Worm (Caenorhabditis elegans) whole organism, young adult: Measurements from ENCODE around the gene nspb-1.
A peak's percentile ranks its signal among the peaks of the same experiment; 100 is the strongest.

Experiments used
- attf-3 ChIP-seq: fragments of 200-800 bp; sonication (Bioruptor generic); conservative IDR thresholded peaks from 2 replicates; pipeline ENCODE4 v1.3.6; 2022; ENCODE audit warnings: missing genetic modification reagents, missing genetic modification characterization, missing compliant biosample characterization
- ceh-27 ChIP-seq: fragments of 200-800 bp; sonication (Bioruptor generic); optimal IDR thresholded peaks from 2 replicates; lab custom pipeline; 2018; ENCODE audit warnings: mild to moderate bottlenecking, missing genetic modification characterization, moderate library complexity, missing compliant biosample characterization
- die-1 ChIP-seq: sonication (generic microtip); optimal IDR thresholded peaks from 2 replicates; lab custom pipeline; 2016; ENCODE audit warnings: missing genotype, mild to moderate bottlenecking, missing genetic modification characterization, missing compliant biosample characterization
- egl-44 ChIP-seq: fragments of 200-800 bp; sonication (Bioruptor generic); IDR thresholded peaks from 2 replicates; pipeline ENCODE4 v1.3.6; 2022; ENCODE audit warnings: missing genetic modification reagents, missing genetic modification characterization, missing compliant biosample characterization
- hmg-1.2 ChIP-seq: fragments of 200-800 bp; sonication (Bioruptor generic); IDR thresholded peaks from 2 replicates; pipeline ENCODE4 v1.3.6; 2022; ENCODE audit warnings: missing genetic modification reagents, missing genetic modification characterization, missing compliant biosample characterization
- let-607 ChIP-seq, 2 experiments: fragments of 200-800 bp in 1 of 2; sonication (Bioruptor generic) in 1 of 2; sonication (generic microtip) in 1 of 2; optimal IDR thresholded peaks; 2 replicates each; lab custom pipeline; 2016 to 2018; ENCODE audit warnings: mild to moderate bottlenecking in 2 of 2, missing compliant biosample characterization in 2 of 2, missing genetic modification characterization in 2 of 2, moderate library complexity in 2 of 2, missing genotype in 1 of 2
- mes-4 ChIP-seq: sonication (generic microtip); optimal IDR thresholded peaks from 2 replicates; lab custom pipeline; 2016; ENCODE audit warnings: missing genotype, missing genetic modification characterization, missing compliant biosample characterization
- unc-62 ChIP-seq: fragments of 150-350 bp; optimal IDR thresholded peaks from 2 replicates; lab custom pipeline; 2014; ENCODE audit warnings: missing biosample characterization, missing genetic modification reagents, missing genetic modification characterization

DNA sequence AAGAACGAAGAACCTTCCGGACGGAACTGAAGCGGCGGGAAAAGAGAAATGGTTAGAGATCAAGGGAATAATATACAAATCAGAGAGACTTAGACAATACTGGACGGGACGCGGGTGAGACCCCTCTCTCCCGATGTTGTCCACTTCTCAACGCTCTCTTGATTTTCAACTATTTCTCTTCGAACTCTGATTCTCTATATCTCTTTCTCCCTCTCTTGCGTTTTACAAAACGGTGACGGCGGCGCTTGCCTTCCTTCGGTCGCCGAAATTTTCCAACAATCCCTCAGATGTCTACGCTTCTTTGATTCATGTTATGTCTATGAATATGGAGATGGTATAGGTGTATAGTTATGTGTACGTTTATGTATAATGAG is 14.2 kb downstream of the nspb-1 start:
- no peak for TF ChIP-seq egl-44 (GFP tag; lab: Robert Waterston, UW)
- peak; percentile 82; the same call in 1 of the 2 replicates for TF ChIP-seq hmg-1.2 (GFP tag; lab: Robert Waterston, UW)
- TF ChIP-seq attf-3, result no peak
- TF ChIP-seq unc-62, result no peak
- no peak for TF ChIP-seq ceh-27 (GFP tag; lab: Kevin White, UChicago)
- TF ChIP-seq mes-4 (tag; lab: Kevin White, UChicago), result no peak
- no peak for TF ChIP-seq let-607 (tag; optimal IDR thresholded peaks at IDR 0.05; lab: Kevin White, UChicago)
- TF ChIP-seq die-1 (tag; lab: Kevin White, UChicago), result no peak
